Worm (Caenorhabditis elegans): ENCODE measurements around the gene C16A11.7.

Gene C16A11.7

ce11 chrII:4228112-4228770 lies 28.5 kb downstream of the C16A11.7 start:
- no peak for TF ChIP-seq fkh-10 (GFP tag; optimal IDR thresholded peaks at IDR 0.05)
- TF ChIP-seq lim-6 (tag; optimal IDR thresholded peaks at IDR 0.05) = no peak
- TF ChIP-seq fax-1 (tag; optimal IDR thresholded peaks at IDR 0.05) = no peak
- TF ChIP-seq ets-4 (tag; optimal IDR thresholded peaks at IDR 0.05) = no peak
- no peak for TF ChIP-seq tbx-2 (tag; optimal IDR thresholded peaks at IDR 0.05)
- TF ChIP-seq unc-55 (GFP tag; optimal IDR thresholded peaks at IDR 0.05) = no peak
- TF ChIP-seq ceh-34 (tag; optimal IDR thresholded peaks at IDR 0.05) = no peak
- TF ChIP-seq syd-9 (tag; optimal IDR thresholded peaks at IDR 0.05) = no peak
- TF ChIP-seq ttx-3 (tag; optimal IDR thresholded peaks at IDR 0.05) = no peak
- TF ChIP-seq gmeb-2 (tag; optimal IDR thresholded peaks at IDR 0.05) = no peak
- no peak for TF ChIP-seq ref-2 (tag; optimal IDR thresholded peaks at IDR 0.05)
- TF ChIP-seq ceh-19 (GFP tag; optimal IDR thresholded peaks at IDR 0.05) = no peak
- no peak for TF ChIP-seq ahr-1 (tag; optimal IDR thresholded peaks at IDR 0.05)
- TF ChIP-seq elt-2 (tag; optimal IDR thresholded peaks at IDR 0.05) = no peak
- TF ChIP-seq C08G9.2 (tag; optimal IDR thresholded peaks at IDR 0.05) = no peak
- TF ChIP-seq unc-42 (tag; optimal IDR thresholded peaks at IDR 0.05) = no peak
- no peak for TF ChIP-seq dve-1 (tag; optimal IDR thresholded peaks at IDR 0.05)
- no peak for TF ChIP-seq mec-3 (tag; optimal IDR thresholded peaks at IDR 0.05; ENCODE audit: borderline replicate concordance)
- no peak for TF ChIP-seq Y22D7AL.16 (tag; optimal IDR thresholded peaks at IDR 0.05)

DNA sequence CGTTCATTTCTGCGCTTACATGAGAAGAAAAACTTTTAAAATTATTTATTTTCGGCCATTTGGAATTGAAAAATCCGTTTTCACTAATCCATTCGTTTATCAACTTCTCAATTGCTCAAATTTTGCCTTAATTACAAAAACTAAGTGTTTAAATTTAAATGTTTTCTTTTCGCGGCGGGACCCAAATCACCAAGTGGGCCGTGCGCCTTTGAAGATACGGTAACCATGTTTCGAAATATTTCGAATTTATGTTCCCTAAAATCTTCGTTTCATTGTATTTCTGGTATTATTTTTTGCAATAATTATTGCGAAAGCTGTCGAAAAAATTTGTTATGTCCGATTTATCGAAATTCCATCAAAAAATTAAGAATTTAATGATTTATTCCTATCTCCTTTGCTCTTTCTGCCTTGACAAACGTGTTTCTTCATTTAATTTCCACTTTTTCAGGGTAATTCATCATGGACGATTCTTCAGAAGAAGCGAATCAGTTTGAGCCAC lies 30.1 kb downstream of the C16A11.7 start, which contains the start of gene C16A11.4:
C16A11.4 (plus strand) TSS at position 449 of the 499 bp plus-strand sequence.
- TF ChIP-seq ceh-19 (GFP tag; optimal IDR thresholded peaks at IDR 0.05) (no peak), pag-3 (tag; optimal IDR thresholded peaks at IDR 0.05; ENCODE audit: borderline replicate concordance) (no peak), lim-6 (tag; optimal IDR thresholded peaks at IDR 0.05) (no peak), K02D7.2 (tag; optimal IDR thresholded peaks at IDR 0.05) (no peak), Y22D7AL.16 (tag; optimal IDR thresholded peaks at IDR 0.05) (no peak), ref-2 (tag; optimal IDR thresholded peaks at IDR 0.05) (no peak), K09A11.1 (tag; optimal IDR thresholded peaks at IDR 0.05; ENCODE audit: insufficient read depth) (no peak), pha-4 (tag; optimal IDR thresholded peaks at IDR 0.05) (no peak), ets-4 (tag; optimal IDR thresholded peaks at IDR 0.05) (no peak), pros-1 (tag; optimal IDR thresholded peaks at IDR 0.05) (no peak), ceh-6 (GFP tag; optimal IDR thresholded peaks at IDR 0.05) (no peak)

ce11 chrII:4222983-4223382 lies 33.8 kb downstream of the C16A11.7 start, which contains the start of gene C16A11.5:
Gene C16A11.5 (plus strand): TSS chrII:4223305.
- TF ChIP-seq hlh-6 (tag; optimal IDR thresholded peaks at IDR 0.05) = no peak
- TF ChIP-seq K02D7.2 (tag; optimal IDR thresholded peaks at IDR 0.05) = no peak
- no peak for TF ChIP-seq pax-1 (tag; optimal IDR thresholded peaks at IDR 0.05)
- no peak for TF ChIP-seq K09A11.1 (tag; optimal IDR thresholded peaks at IDR 0.05; ENCODE audit: insufficient read depth)

- TF ChIP-seq pros-1 (tag; optimal IDR thresholded peaks at IDR 0.05) (no peak), K09A11.1 (tag; optimal IDR thresholded peaks at IDR 0.05; ENCODE audit: insufficient read depth) (no peak), dve-1 (tag; optimal IDR thresholded peaks at IDR 0.05) (no peak), ceh-31 (tag; optimal IDR thresholded peaks at IDR 0.05) (no peak), syd-9 (tag; optimal IDR thresholded peaks at IDR 0.05) (no peak), C08G9.2 (tag; optimal IDR thresholded peaks at IDR 0.05) (no peak), dmd-4 (tag; optimal IDR thresholded peaks at IDR 0.05; ENCODE audit: borderline replicate concordance) (no peak), K02D7.2 (tag; optimal IDR thresholded peaks at IDR 0.05) (no peak), ceh-19 (GFP tag; optimal IDR thresholded peaks at IDR 0.05) (no peak), pag-3 (tag; optimal IDR thresholded peaks at IDR 0.05; ENCODE audit: borderline replicate concordance) (no peak), T23F11.4 (GFP tag; optimal IDR thresholded peaks at IDR 0.05) (no peak), hlh-6 (tag; optimal IDR thresholded peaks at IDR 0.05) (no peak)
Measured at ce11 chrII:4222469-4222868, 34.3 kb downstream of the C16A11.7 start.

ce11 chrII:4219062-4219461 lies 37.7 kb downstream of the C16A11.7 start, which contains the start of gene F31D5.1:
Gene F31D5.1 (plus strand): TSS chrII:4219362.
- TF ChIP-seq ceh-48 (tag; optimal IDR thresholded peaks at IDR 0.05) = no peak
- no peak for TF ChIP-seq pqm-1 (tag; optimal IDR thresholded peaks at IDR 0.05)
- TF ChIP-seq Y22D7AL.16 (tag; optimal IDR thresholded peaks at IDR 0.05) = no peak
- no peak for TF ChIP-seq odd-2 (tag; optimal IDR thresholded peaks at IDR 0.05)
- no peak for TF ChIP-seq dmd-4 (tag; optimal IDR thresholded peaks at IDR 0.05; ENCODE audit: borderline replicate concordance)
- no peak for TF ChIP-seq npax-4 (tag; optimal IDR thresholded peaks at IDR 0.05)
- TF ChIP-seq fax-1 (tag; optimal IDR thresholded peaks at IDR 0.05) = no peak
- no peak for TF ChIP-seq ceh-2 (tag; optimal IDR thresholded peaks at IDR 0.05)
- TF ChIP-seq elt-2 (tag; optimal IDR thresholded peaks at IDR 0.05) = no peak
- no peak for TF ChIP-seq unc-86 (tag; optimal IDR thresholded peaks at IDR 0.05)
- no peak for TF ChIP-seq fkh-6 (tag; optimal IDR thresholded peaks at IDR 0.05)
- no peak for TF ChIP-seq hlh-6 (tag; optimal IDR thresholded peaks at IDR 0.05)
- no peak for TF ChIP-seq fkh-10 (GFP tag; optimal IDR thresholded peaks at IDR 0.05)
- no peak for TF ChIP-seq F13H6.1 (tag; optimal IDR thresholded peaks at IDR 0.05)
- TF ChIP-seq lim-6 (tag; optimal IDR thresholded peaks at IDR 0.05) = no peak
- no peak for TF ChIP-seq nhr-11 (tag; optimal IDR thresholded peaks at IDR 0.05)
- TF ChIP-seq ceh-24 (tag; optimal IDR thresholded peaks at IDR 0.05) = no peak
- TF ChIP-seq K09A11.1 (tag; optimal IDR thresholded peaks at IDR 0.05; ENCODE audit: insufficient read depth) = no peak
- TF ChIP-seq pax-1 (tag; optimal IDR thresholded peaks at IDR 0.05) = no peak

All from whole organism, late embryonic.